Fruit fly (Drosophila melanogaster) whole organism, embryonic: ENCODE results near the gene XRCC1.
A peak's percentile ranks its signal among the peaks of the same experiment; 100 is the strongest.

Experiments
- Adf1 ChIP-seq: fragments of 200-800 bp; sonication (Bioruptor generic); IDR thresholded peaks from 2 replicates; pipeline ENCODE4 v1.3.6; 2022; ENCODE audit warnings: missing biosample characterization, missing genetic modification characterization
- BEAF-32 ChIP-seq: fragments of 200-800 bp; sonication (Bioruptor generic); optimal IDR thresholded peaks from 3 replicates; lab custom pipeline; 2017; ENCODE audit warnings: missing biosample characterization, missing genetic modification characterization, mild to moderate bottlenecking, moderate library complexity, missing genetic modification reagents
- Bgb ChIP-seq: fragments of 200-800 bp; sonication (Bioruptor generic); IDR thresholded peaks from 2 replicates; pipeline ENCODE4 v1.3.6; 2022; ENCODE audit warnings: missing biosample characterization, missing genetic modification characterization; ENCODE audit not compliant: partially characterized antibody
- CG10209 ChIP-seq: fragments of 200-800 bp; sonication (Bioruptor generic); optimal IDR thresholded peaks from 3 replicates; lab custom pipeline; 2017; ENCODE audit warnings: missing biosample characterization, mild to moderate bottlenecking, missing genetic modification characterization, missing genetic modification reagents
- CG1024 ChIP-seq: fragments of 200-800 bp; sonication (Bioruptor generic); IDR thresholded peaks from 2 replicates; pipeline ENCODE4 v1.3.6; 2022; ENCODE audit warnings: missing biosample characterization, missing genetic modification characterization
- CG11504 ChIP-seq: fragments of 200-800 bp; sonication (Bioruptor generic); optimal IDR thresholded peaks from 3 replicates; lab custom pipeline; 2019; ENCODE audit warnings: missing biosample characterization, mild to moderate bottlenecking, missing genetic modification characterization, moderate library complexity
- CG12659 ChIP-seq: fragments of 200-800 bp; sonication (Bioruptor generic); optimal IDR thresholded peaks from 3 replicates; lab custom pipeline; 2017; ENCODE audit warnings: mild to moderate bottlenecking, missing biosample characterization, missing genetic modification reagents, missing genetic modification characterization
- CG12769 ChIP-seq: fragments of 200-800 bp; sonication (Bioruptor generic); optimal IDR thresholded peaks from 2 replicates; lab custom pipeline; 2019; ENCODE audit warnings: missing biosample characterization, mild to moderate bottlenecking, missing genetic modification characterization, moderate library complexity
- CG14860 ChIP-seq: fragments of 200-800 bp; sonication (Bioruptor generic); IDR thresholded peaks from 3 replicates; pipeline ENCODE4 v1.3.6; 2022; ENCODE audit warnings: missing biosample characterization, missing genetic modification characterization; ENCODE audit not compliant: partially characterized antibody
- CG15514 ChIP-seq: fragments of 200-800 bp; sonication (Bioruptor generic); optimal IDR thresholded peaks from 3 replicates; lab custom pipeline; 2017; ENCODE audit warnings: missing biosample characterization, missing genetic modification characterization, mild to moderate bottlenecking, moderate library complexity, missing genetic modification reagents
- CG1647 ChIP-seq: fragments of 200-800 bp; sonication (Bioruptor generic); optimal IDR thresholded peaks from 3 replicates; lab custom pipeline; 2016; ENCODE audit warnings: missing biosample characterization, missing genetic modification characterization
- CG17359 ChIP-seq: fragments of 200-800 bp; sonication (Bioruptor generic); optimal IDR thresholded peaks from 3 replicates; lab custom pipeline; 2018; ENCODE audit warnings: missing biosample characterization, mild to moderate bottlenecking, missing genetic modification characterization, moderate library complexity
- CG17385 ChIP-seq: fragments of 200-800 bp; sonication (Bioruptor generic); optimal IDR thresholded peaks from 3 replicates; lab custom pipeline; 2018; ENCODE audit warnings: missing biosample characterization, mild to moderate bottlenecking, missing genetic modification characterization
- CG17912 ChIP-seq: fragments of 200-800 bp; sonication (Bioruptor generic); optimal IDR thresholded peaks from 2 replicates; lab custom pipeline; 2018; ENCODE audit warnings: missing biosample characterization, mild to moderate bottlenecking, missing genetic modification characterization
- CG4282 ChIP-seq: fragments of 200-800 bp; sonication (Bioruptor generic); optimal IDR thresholded peaks from 2 replicates; lab custom pipeline; 2016; ENCODE audit warnings: missing biosample characterization, missing genetic modification characterization
- CG4730 ChIP-seq: fragments of 200-800 bp; sonication (Bioruptor generic); IDR thresholded peaks from 2 replicates; pipeline ENCODE4 v1.3.6; 2022; ENCODE audit warnings: missing biosample characterization, missing genetic modification characterization
- CG4854 ChIP-seq: fragments of 200-800 bp; sonication (Bioruptor generic); optimal IDR thresholded peaks from 2 replicates; lab custom pipeline; 2016; ENCODE audit warnings: missing biosample characterization, missing genetic modification characterization, inconsistent platforms
- CG7271 ChIP-seq: fragments of 200-800 bp; sonication (Bioruptor generic); optimal IDR thresholded peaks from 2 replicates; lab custom pipeline; 2018; ENCODE audit warnings: missing biosample characterization, mild to moderate bottlenecking, missing genetic modification characterization, moderate library complexity
- CG8281 ChIP-seq: fragments of 200-800 bp; sonication (Bioruptor generic); optimal IDR thresholded peaks from 2 replicates; lab custom pipeline; 2018; ENCODE audit warnings: missing biosample characterization, mild to moderate bottlenecking, missing genetic modification characterization, moderate library complexity
- CG8290 ChIP-seq, 3 experiments: fragments of 200-800 bp; sonication (Bioruptor generic); optimal IDR thresholded peaks; 2 replicates each; lab custom pipeline; 2016 to 2019; ENCODE audit warnings: missing biosample characterization in 3 of 3, missing genetic modification characterization in 3 of 3, mild to moderate bottlenecking in 2 of 3, moderate library complexity in 1 of 3
- CG8944 ChIP-seq: fragments of 200-800 bp; sonication (Bioruptor generic); optimal IDR thresholded peaks from 3 replicates; lab custom pipeline; 2016; ENCODE audit warnings: missing biosample characterization, missing genetic modification characterization
- CHES-1-like ChIP-seq: fragments of 200-800 bp; sonication (Bioruptor generic); optimal IDR thresholded peaks from 2 replicates; lab custom pipeline; 2016; ENCODE audit warnings: missing biosample characterization, missing genetic modification characterization
- Dbx ChIP-seq: fragments of 200-800 bp; sonication (Bioruptor generic); IDR thresholded peaks from 3 replicates; pipeline ENCODE4 v1.3.6; 2022; ENCODE audit warnings: missing biosample characterization, missing genetic modification characterization
- Deaf1 ChIP-seq: fragments of 200-800 bp; optimal IDR thresholded peaks from 3 replicates; lab custom pipeline; 2019; ENCODE audit warnings: missing biosample characterization, mild to moderate bottlenecking, missing genetic modification characterization, moderate library complexity
- Dll ChIP-seq: fragments of 200-800 bp; sonication (Bioruptor generic); IDR thresholded peaks from 4 replicates; pipeline ENCODE4 v1.3.6; 2022; ENCODE audit warnings: missing biosample characterization, missing genetic modification characterization; ENCODE audit not compliant: partially characterized antibody
- Drgx ChIP-seq: fragments of 200-800 bp; sonication (Bioruptor generic); IDR thresholded peaks from 2 replicates; pipeline ENCODE4 v1.3.6; 2022; ENCODE audit warnings: missing biosample characterization, missing genetic modification characterization
- HHEX ChIP-seq: fragments of 200-800 bp; sonication (Bioruptor generic); optimal IDR thresholded peaks from 3 replicates; lab custom pipeline; 2017; ENCODE audit warnings: missing biosample characterization, mild to moderate bottlenecking, missing genetic modification characterization, missing genetic modification reagents
- Hmr ChIP-seq: fragments of 200-800 bp; sonication (Bioruptor generic); optimal IDR thresholded peaks from 3 replicates; lab custom pipeline; 2017; ENCODE audit warnings: mild to moderate bottlenecking, missing biosample characterization, missing genetic modification reagents, missing genetic modification characterization
- Jarid2 ChIP-seq: fragments of 200-800 bp; sonication (Bioruptor generic); optimal IDR thresholded peaks from 3 replicates; lab custom pipeline; 2017; ENCODE audit warnings: mild to moderate bottlenecking, missing biosample characterization, missing genetic modification reagents, missing genetic modification characterization
- Kr ChIP-seq: fragments of 200-800 bp; sonication (Bioruptor generic); optimal IDR thresholded peaks from 2 replicates; lab custom pipeline; 2017; ENCODE audit warnings: missing biosample characterization, mild to moderate bottlenecking, missing genetic modification characterization
- Mrtf ChIP-seq: fragments of 200-800 bp; sonication (Bioruptor generic); IDR thresholded peaks from 3 replicates; pipeline ENCODE4 v1.3.6; 2022; ENCODE audit warnings: missing biosample characterization, missing genetic modification characterization
- Taf1 ChIP-seq: fragments of 200-800 bp; sonication (Bioruptor generic); IDR thresholded peaks from 2 replicates; pipeline ENCODE4 v1.3.6; 2022; ENCODE audit warnings: missing biosample characterization, missing genetic modification characterization
- abd-A ChIP-seq: fragments of 200-800 bp; sonication (Bioruptor generic); optimal IDR thresholded peaks from 3 replicates; lab custom pipeline; 2019; ENCODE audit warnings: missing biosample characterization, mild to moderate bottlenecking, missing genetic modification characterization, moderate library complexity
- cg ChIP-seq: fragments of 200-800 bp; sonication (Bioruptor generic); optimal IDR thresholded peaks from 3 replicates; lab custom pipeline; 2019; ENCODE audit warnings: missing biosample characterization, mild to moderate bottlenecking, missing genetic modification characterization, moderate library complexity
- chm ChIP-seq: fragments of 200-800 bp; sonication (Bioruptor generic); IDR thresholded peaks from 2 replicates; pipeline ENCODE4 v1.3.6; 2022; ENCODE audit warnings: missing biosample characterization, missing genetic modification characterization
- eve ChIP-seq, 2 experiments: fragments of >200 bp; optimal IDR thresholded peaks; 2 replicates each; lab custom pipeline; 2017; ENCODE audit warnings: missing biosample characterization in 2 of 2, missing genetic modification characterization in 2 of 2
- fd96Cb ChIP-seq: fragments of 200-800 bp; sonication (Bioruptor generic); optimal IDR thresholded peaks from 2 replicates; lab custom pipeline; 2018; ENCODE audit warnings: missing biosample characterization, mild to moderate bottlenecking, missing genetic modification characterization, moderate library complexity
- hkb ChIP-seq, 2 experiments: fragments of 200-800 bp in 1 of 2; fragments of >200 bp in 1 of 2; sonication (Bioruptor generic) in 1 of 2; IDR thresholded peaks in 1 of 2; optimal IDR thresholded peaks in 1 of 2; 2 replicates each; pipeline versions ENCODE4 v1.3.6 to Lab custom; 2017 to 2022; ENCODE audit warnings: missing biosample characterization in 1 of 2, missing genetic modification characterization in 1 of 2
- jigr1 ChIP-seq: fragments of 200-800 bp; sonication (Bioruptor generic); IDR thresholded peaks from 3 replicates; pipeline ENCODE4 v1.3.6; 2022; ENCODE audit warnings: missing biosample characterization, missing genetic modification characterization
- knrl ChIP-seq: fragments of 200-800 bp; sonication (Bioruptor generic); IDR thresholded peaks from 3 replicates; pipeline ENCODE4 v1.3.6; 2022; ENCODE audit warnings: missing biosample characterization, missing genetic modification characterization; ENCODE audit not compliant: partially characterized antibody
- lab ChIP-seq: fragments of 200-800 bp; sonication (Bioruptor generic); optimal IDR thresholded peaks from 3 replicates; lab custom pipeline; 2017; ENCODE audit warnings: missing biosample characterization, missing genetic modification characterization, mild to moderate bottlenecking, moderate library complexity, missing genetic modification reagents
- nmo ChIP-seq: fragments of 200-800 bp; sonication (Bioruptor generic); optimal IDR thresholded peaks from 2 replicates; lab custom pipeline; 2018; ENCODE audit warnings: missing biosample characterization, mild to moderate bottlenecking, missing genetic modification characterization, moderate library complexity
- onecut ChIP-seq: fragments of 200-800 bp; sonication (Bioruptor generic); IDR thresholded peaks from 2 replicates; pipeline ENCODE4 v1.3.6; 2022; ENCODE audit warnings: missing biosample characterization, missing genetic modification characterization
- sens ChIP-seq: fragments of 200-800 bp; sonication (Bioruptor generic); peaks from one replicate; lab custom pipeline; 2016; ENCODE audit warnings: missing biosample characterization, missing genetic modification characterization
- sim ChIP-seq: fragments of 200-800 bp; sonication (Bioruptor generic); IDR thresholded peaks from 2 replicates; pipeline ENCODE4 v1.3.6; 2022; ENCODE audit warnings: missing biosample characterization, missing genetic modification characterization
- slbo ChIP-seq: fragments of 200-800 bp; sonication (Bioruptor generic); IDR thresholded peaks from 2 replicates; pipeline ENCODE4 v1.3.6; 2022; ENCODE audit warnings: missing biosample characterization, missing genetic modification characterization
- so ChIP-seq: fragments of 200-800 bp; sonication (Bioruptor generic); IDR thresholded peaks from 3 replicates; pipeline ENCODE4 v1.3.6; 2022; ENCODE audit warnings: missing biosample characterization, missing genetic modification characterization
- trem ChIP-seq: fragments of 200-800 bp; optimal IDR thresholded peaks from 3 replicates; lab custom pipeline; 2019; ENCODE audit warnings: missing biosample characterization, mild to moderate bottlenecking, missing genetic modification characterization, moderate library complexity
- zf30C ChIP-seq: fragments of 200-800 bp; sonication (Bioruptor generic); optimal IDR thresholded peaks from 3 replicates; lab custom pipeline; 2018; ENCODE audit warnings: missing biosample characterization, mild to moderate bottlenecking, missing genetic modification characterization

The XRCC1 gene

DNA sequence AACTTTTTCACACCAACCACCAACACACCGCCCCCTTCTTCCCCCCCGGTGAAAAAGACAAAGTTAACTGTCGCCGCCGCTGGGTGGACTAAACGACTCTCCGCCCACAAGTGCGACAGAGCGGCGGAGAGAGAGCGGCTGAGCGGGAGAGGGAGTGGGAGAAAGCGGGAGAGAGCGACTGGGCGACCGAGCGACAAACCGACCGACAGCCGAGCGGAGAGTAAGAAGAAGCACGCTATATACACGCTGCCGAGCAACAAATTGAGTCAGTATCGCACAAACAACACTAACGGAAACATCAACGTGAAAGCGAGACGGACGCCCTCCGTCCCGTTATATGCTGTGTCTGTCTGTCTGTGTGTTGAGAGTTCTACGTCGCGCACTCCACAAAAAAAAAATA lies 10.3 kb downstream of the XRCC1 start, which contains the start of gene SK (continued):
- TF ChIP-seq hkb (optimal IDR thresholded peaks at IDR 0.05; lab: Kevin White, UChicago) (no peak), hkb (GFP tag; IDR thresholded peaks at IDR 0.05; lab: Robert Waterston, UW) (0 out of 2 replicates have a peak, but pooled peaks have one; percentile 18), CG7271 (no peak), knrl (no peak), jigr1 (GFP tag; lab: Robert Waterston, UW) (no peak), CG4854 (GFP tag; lab: Kevin White, UChicago) (no peak), cg (peak; percentile 27), chm (GFP tag; lab: Robert Waterston, UW) (no peak), CG14860 (GFP tag; lab: Robert Waterston, UW) (no peak), CG10209 (GFP tag; lab: Kevin White, UChicago) (peak; percentile 71), trem (no peak), Dll (no peak), Dbx (0 out of 3 replicates have a peak, but pooled peaks have one; percentile 22), zf30C (no peak), CG8281 (no peak), nmo (GFP tag; lab: Kevin White, UChicago) (no peak), Bgb (GFP tag; lab: Robert Waterston, UW) (peak; percentile 42; the same call in 1 of the 2 replicates), onecut (GFP tag; lab: Robert Waterston, UW) (peak; percentile 30), fd96Cb (no peak), CG4282 (no peak), CG8944 (GFP tag; lab: Kevin White, UChicago) (no peak), Hmr (GFP tag; lab: Kevin White, UChicago) (peak; percentile 2), CG17385 (peak; percentile 84), BEAF-32 (no peak), CG17912 (GFP tag; lab: Kevin White, UChicago) (no peak), Mrtf (no peak), HHEX (GFP tag; lab: Kevin White, UChicago) (no peak), CG4730 (GFP tag; lab: Robert Waterston, UW) (no peak), Kr (GFP tag; lab: Kevin White, UChicago) (no peak), CHES-1-like (GFP tag; lab: Kevin White, UChicago) (no peak), CG12769 (peak; percentile 41), slbo (GFP tag; lab: Robert Waterston, UW) (no peak), Deaf1 (tag; lab: Kevin White, UChicago) (peak; percentile 97), Drgx (GFP tag; lab: Robert Waterston, UW) (0 out of 2 replicates have a peak, but pooled peaks have one; percentile 20), Adf1 (peak; percentile 50), sim (no peak), so (GFP tag; lab: Robert Waterston, UW) (0 out of 3 replicates have a peak, but pooled peaks have one; percentile 10), CG15514 (GFP tag; lab: Kevin White, UChicago) (peak; percentile 10), Jarid2 (GFP tag; lab: Kevin White, UChicago) (peak; percentile 75), CG1647 (no peak), CG8290 (GFP tag; optimal IDR thresholded peaks at IDR 0.05; lab: Kevin White, UChicago) (no peak), CG8290 (tag; optimal IDR thresholded peaks at IDR 0.05; lab: Kevin White, UChicago) (peak in 1 of 2 experiments; percentile 41), CG12659 (no peak), eve (GFP tag; optimal IDR thresholded peaks at IDR 0.05; lab: Kevin White, UChicago) (no peak), CG11504 (tag; lab: Kevin White, UChicago) (peak; percentile 65), CG17359 (no peak), CG1024 (GFP tag; lab: Robert Waterston, UW) (no peak), sens (peak; percentile 39), Taf1 (GFP tag; lab: Robert Waterston, UW) (no peak), abd-A (tag; lab: Kevin White, UChicago) (peak; percentile 31), lab (GFP tag; lab: Kevin White, UChicago) (peak; percentile 10)
